Worm (Caenorhabditis elegans) whole organism, young adult: ENCODE measurements around the gene B0432.9.

ENCODE experiments used
- B0035.1 ChIP-seq: sonication (generic microtip); optimal IDR thresholded peaks from 2 replicates; lab custom pipeline; 2016; ENCODE audit warnings: missing genetic modification characterization, mild to moderate bottlenecking, missing compliant biosample characterization, missing genotype, missing genetic modification reagents
- F23B12.7 ChIP-seq: sonication (generic microtip); optimal IDR thresholded peaks from 2 replicates; lab custom pipeline; 2017; ENCODE audit warnings: missing genetic modification characterization, mild to moderate bottlenecking, missing compliant biosample characterization, antibody characterized with exemption, moderate library complexity; ENCODE audit not compliant: insufficient read depth
- T07F8.4 ChIP-seq: sonication (generic microtip); optimal IDR thresholded peaks from 2 replicates; lab custom pipeline; 2016; ENCODE audit warnings: mild to moderate bottlenecking, missing genetic modification characterization, moderate library complexity, missing compliant biosample characterization
- attf-6 ChIP-seq: fragments of 200-800 bp; sonication (Bioruptor generic); IDR thresholded peaks from 2 replicates; pipeline ENCODE4 v1.3.6; 2022; ENCODE audit warnings: missing genetic modification reagents, missing genetic modification characterization, missing compliant biosample characterization
- lin-35 ChIP-seq, 3 experiments: fragments of 150-350 bp in 2 of 3; sonication (generic microtip) in 1 of 3; optimal IDR thresholded peaks; 2 replicates each; lab custom pipeline; 2014 to 2018; ENCODE audit warnings: missing biosample characterization in 3 of 3, missing genetic modification characterization in 3 of 3, missing genetic modification reagents in 3 of 3
- mcd-1 ChIP-seq: fragments of 200-800 bp; sonication (Bioruptor generic); IDR thresholded peaks from 2 replicates; pipeline ENCODE4 v1.3.6; 2022; ENCODE audit warnings: missing genetic modification reagents, missing genetic modification characterization, missing compliant biosample characterization
- nfya-2 ChIP-seq: fragments of 200-800 bp; sonication (Bioruptor generic); IDR thresholded peaks from 2 replicates; pipeline ENCODE4 v1.3.6; 2022; ENCODE audit warnings: missing genetic modification reagents, missing genetic modification characterization, missing compliant biosample characterization
- pha-4 ChIP-seq: fragments of 150-350 bp; sonication (generic microtip); optimal IDR thresholded peaks from 2 replicates; lab custom pipeline; 2014; ENCODE audit warnings: missing biosample characterization, missing genetic modification reagents, missing genetic modification characterization
- snpc-1.1 ChIP-seq: sonication (generic microtip); optimal IDR thresholded peaks from 2 replicates; lab custom pipeline; 2017; ENCODE audit warnings: missing genetic modification characterization, mild to moderate bottlenecking, missing compliant biosample characterization, antibody characterized with exemption, moderate library complexity, missing genotype, missing genetic modification reagents; ENCODE audit not compliant: insufficient read depth
- snpc-4 ChIP-seq, 5 experiments: fragments of 150-350 bp in 1 of 5; sonication (generic microtip) in 4 of 5; optimal IDR thresholded peaks; 2 replicates each; lab custom pipeline; 2014 to 2018; ENCODE audit warnings: missing genetic modification characterization in 5 of 5, missing biosample characterization in 3 of 5, antibody characterized with exemption in 2 of 5, mild to moderate bottlenecking in 2 of 5, missing compliant biosample characterization in 2 of 5, missing genotype in 2 of 5, moderate library complexity in 2 of 5, missing genetic modification reagents in 1 of 5

DNA sequence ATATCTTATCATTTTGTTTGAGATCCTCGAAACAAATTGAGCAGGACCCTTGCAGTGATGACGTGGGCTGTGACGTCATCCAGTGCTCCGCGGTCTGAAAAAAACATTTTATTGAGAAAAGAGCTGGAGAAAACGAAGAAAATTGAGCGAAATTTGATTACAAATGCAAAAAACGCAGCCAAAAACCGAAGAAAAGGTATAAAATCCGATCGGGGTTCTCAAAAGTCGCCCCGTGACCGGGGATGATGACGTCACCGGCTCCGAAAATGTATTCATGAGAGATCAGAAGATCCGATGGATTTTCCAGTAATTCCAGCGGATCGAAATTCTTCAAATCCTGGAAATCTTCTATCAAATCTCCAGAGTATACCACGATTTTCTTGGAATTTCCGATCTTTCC lies 1.0 kb downstream of the B0432.9 start, which contains the start of gene trul-1:
- no peak for TF ChIP-seq F23B12.7 (tag; lab: Kevin White, UChicago)
- no peak for TF ChIP-seq lin-35 (GFP tag; optimal IDR thresholded peaks at IDR 0.05; lab: Kevin White, UChicago)
- TF ChIP-seq B0035.1 (tag; lab: Kevin White, UChicago) = no peak
- no peak for TF ChIP-seq snpc-4 (GFP tag; optimal IDR thresholded peaks at IDR 0.05; lab: Kevin White, UChicago)
- no peak for TF ChIP-seq snpc-4 (tag; optimal IDR thresholded peaks at IDR 0.05; lab: Kevin White, UChicago)
- no peak for TF ChIP-seq attf-6 (GFP tag; lab: Robert Waterston, UW)
- no peak for TF ChIP-seq T07F8.4
- no peak for TF ChIP-seq snpc-1.1 (tag; lab: Kevin White, UChicago)
- no peak for TF ChIP-seq mcd-1 (GFP tag; lab: Robert Waterston, UW)
- TF ChIP-seq nfya-2 (GFP tag; lab: Robert Waterston, UW) = no peak
- TF ChIP-seq pha-4 = no peak
